Worm (Caenorhabditis elegans): ENCODE results near the gene spe-36.

Gene spe-36

DNA sequence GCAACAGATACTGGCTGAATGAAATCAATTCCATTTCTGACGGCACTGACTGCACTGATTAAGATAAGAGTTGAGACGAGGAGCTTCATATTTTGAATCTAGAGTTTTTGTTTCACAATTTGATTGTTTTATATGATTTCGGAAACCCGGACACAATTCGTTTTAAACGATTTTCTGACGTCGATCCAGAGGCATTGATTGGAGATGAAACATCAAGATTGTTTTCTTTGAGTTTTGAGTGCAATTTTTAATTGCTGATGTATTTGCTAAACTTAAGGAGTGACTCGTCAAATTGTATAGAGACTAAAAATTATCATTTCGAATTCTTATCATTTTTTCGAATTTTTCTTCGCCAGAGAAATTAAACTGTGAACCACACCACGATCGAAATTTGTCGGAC, 35.8 kb upstream of the spe-36 start, which contains the start of gene lys-6:
TSS of gene lys-6 (minus strand) at position 101 of the 400 bp plus-strand sequence.
- TF ChIP-seq D1046.2 (GFP tag; IDR thresholded peaks at IDR 0.05), result no peak
- no peak for TF ChIP-seq madf-9 (GFP tag; conservative IDR thresholded peaks at IDR 0.05)

DNA sequence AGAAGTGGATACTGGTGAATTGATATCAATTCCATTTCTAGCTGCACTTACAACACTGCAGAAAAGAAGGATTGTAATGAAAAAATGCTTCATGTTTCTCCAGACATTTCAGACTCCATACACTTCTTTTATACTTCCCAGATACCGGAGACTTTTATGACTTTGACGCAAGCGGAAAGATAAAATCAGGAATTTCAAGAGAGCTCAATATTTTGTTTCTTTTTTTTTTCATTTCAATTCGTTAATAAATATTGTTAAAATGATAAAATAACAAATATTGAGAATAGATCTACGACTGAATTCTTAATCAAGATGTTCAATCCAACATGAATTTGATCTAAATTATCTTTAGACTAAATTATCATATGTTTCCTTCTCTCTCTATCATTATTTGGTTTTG, 33.4 kb upstream of the spe-36 start, which contains the start of gene lys-5:
TSS of gene lys-5 (minus strand) at position 101 of the 400 bp plus-strand sequence.
- TF ChIP-seq saeg-2 (GFP tag; IDR thresholded peaks at IDR 0.05) (no peak), aha-1 (tag) (peak; percentile 41), mes-2 (tag; optimal IDR thresholded peaks at IDR 0.05; ENCODE audit: poor library complexity, severe bottlenecking) (no peak), Y105C5A.15 (GFP tag; IDR thresholded peaks at IDR 0.05) (no peak)

DNA sequence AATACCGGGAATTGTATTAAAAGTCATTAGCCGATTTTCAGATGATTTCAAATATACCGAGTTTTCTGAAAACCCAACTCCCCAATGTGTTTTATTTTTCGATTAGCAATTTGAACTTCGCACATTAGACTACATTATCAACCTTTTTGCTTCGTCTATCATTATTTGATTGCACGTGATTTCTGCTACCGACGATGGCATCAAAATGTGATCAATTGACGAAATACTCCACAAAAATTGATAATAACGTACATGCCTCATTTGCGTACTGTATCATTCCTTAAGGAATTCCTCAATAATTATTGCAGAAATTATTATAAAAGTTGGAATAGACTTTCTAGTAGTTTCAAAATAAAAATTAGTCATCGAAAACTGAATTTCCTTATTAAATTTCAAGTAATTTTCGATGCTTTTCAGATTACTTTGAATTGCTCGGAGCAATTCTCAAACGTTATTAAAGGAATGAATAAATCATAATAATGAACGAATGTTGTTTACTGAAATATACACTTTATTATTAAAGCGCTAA, 31.8 kb upstream of the spe-36 start:
- no peak for TF ChIP-seq rbr-2 (tag; optimal IDR thresholded peaks at IDR 0.05)
- TF ChIP-seq ces-1 (GFP tag; optimal IDR thresholded peaks at IDR 0.05), result no peak
- TF ChIP-seq sdz-12 (GFP tag; optimal IDR thresholded peaks at IDR 0.05), result no peak
- no peak for TF ChIP-seq mxl-3 (GFP tag; optimal IDR thresholded peaks at IDR 0.05)
- TF ChIP-seq ZK337.2 (GFP tag; IDR thresholded peaks at IDR 0.05), result no peak
- TF ChIP-seq mes-2 (tag; optimal IDR thresholded peaks at IDR 0.05; ENCODE audit: poor library complexity, severe bottlenecking), result no peak
- TF ChIP-seq snpc-1.2 (GFP tag; IDR thresholded peaks at IDR 0.05), result no peak
- peak; percentile 59 for TF ChIP-seq hlh-11 (tag; optimal IDR thresholded peaks at IDR 0.05)
- TF ChIP-seq F37D6.2 (tag; optimal IDR thresholded peaks at IDR 0.05), result no peak
- no peak for TF ChIP-seq R02D3.7 (tag; optimal IDR thresholded peaks at IDR 0.05)
- no peak for TF ChIP-seq duxl-1 (tag; optimal IDR thresholded peaks at IDR 0.05; ENCODE audit: poor library complexity)
- TF ChIP-seq nhr-77 (tag; optimal IDR thresholded peaks at IDR 0.05), result no peak
- TF ChIP-seq zag-1 (tag; optimal IDR thresholded peaks at IDR 0.05), result no peak
- TF ChIP-seq nhr-6 (tag; optimal IDR thresholded peaks at IDR 0.05), result no peak
- TF ChIP-seq dve-1 (tag; optimal IDR thresholded peaks at IDR 0.05; ENCODE audit: insufficient read depth), result peak; percentile 67
- no peak for TF ChIP-seq egl-43 (GFP tag; IDR thresholded peaks at IDR 0.05)
- TF ChIP-seq nhr-237 (tag; optimal IDR thresholded peaks at IDR 0.05), result no peak
- no peak for TF ChIP-seq jun-1 (tag; optimal IDR thresholded peaks at IDR 0.05)
- peak in 1 of 2 experiments; percentile 88 for TF ChIP-seq unc-62 (GFP tag; optimal IDR thresholded peaks at IDR 0.05 in 1 of 2)
- no peak for TF ChIP-seq unc-62 (tag; optimal IDR thresholded peaks at IDR 0.05)
- TF ChIP-seq daf-8 (GFP tag; IDR thresholded peaks at IDR 0.05), result no peak
- peak; percentile 32 for TF ChIP-seq hlh-30 (tag; optimal IDR thresholded peaks at IDR 0.05; ENCODE audit: insufficient read depth)
- TF ChIP-seq ceh-28 (tag; optimal IDR thresholded peaks at IDR 0.05), result no peak
- TF ChIP-seq egl-27 (tag; optimal IDR thresholded peaks at IDR 0.05), result no peak
- TF ChIP-seq mep-1 (tag; optimal IDR thresholded peaks at IDR 0.05), result no peak
- TF ChIP-seq unc-130 (GFP tag; optimal IDR thresholded peaks at IDR 0.05), result no peak
- TF ChIP-seq tra-1 (GFP tag; IDR thresholded peaks at IDR 0.05), result no peak
- TF ChIP-seq daf-16 (GFP tag; optimal IDR thresholded peaks at IDR 0.05), result no peak
- peak; percentile 37 for TF ChIP-seq daf-16 (tag; optimal IDR thresholded peaks at IDR 0.05)
- no peak for TF ChIP-seq attf-4 (tag; optimal IDR thresholded peaks at IDR 0.05)
- TF ChIP-seq lir-3 (tag; optimal IDR thresholded peaks at IDR 0.05), result no peak
- TF ChIP-seq nhr-102 (tag; optimal IDR thresholded peaks at IDR 0.05), result no peak
- no peak for TF ChIP-seq php-3 (GFP tag; IDR thresholded peaks at IDR 0.05)
- no peak for TF ChIP-seq saeg-2 (GFP tag; IDR thresholded peaks at IDR 0.05)
- peak; percentile 70 for TF ChIP-seq dmd-6 (GFP tag; IDR thresholded peaks at IDR 0.05)
- no peak for TF ChIP-seq F44E2.7 (GFP tag; IDR thresholded peaks at IDR 0.05)
- peak; percentile 74 for TF ChIP-seq aha-1 (tag)
- no peak for TF ChIP-seq mdl-1 (tag; optimal IDR thresholded peaks at IDR 0.05)
- TF ChIP-seq nhr-25 (tag; optimal IDR thresholded peaks at IDR 0.05; ENCODE audit: borderline replicate concordance, insufficient read depth), result no peak
- TF ChIP-seq vab-7 (GFP tag; IDR thresholded peaks at IDR 0.05), result no peak
- no peak for TF ChIP-seq dmd-8 (GFP tag; IDR thresholded peaks at IDR 0.05)
- TF ChIP-seq mdt-29 (GFP tag; IDR thresholded peaks at IDR 0.05), result no peak
- no peak for TF ChIP-seq nhr-10 (tag; optimal IDR thresholded peaks at IDR 0.05)
- peak; percentile 65 for TF ChIP-seq pqm-1 (tag; optimal IDR thresholded peaks at IDR 0.05)
